Worm (Caenorhabditis elegans): ENCODE results near the gene mrck-1.

mrck-1 gene

ce11 chrV:6224494-6224959, 42.6 kb downstream of the mrck-1 start:
- TF ChIP-seq nhr-11 (tag; optimal IDR thresholded peaks at IDR 0.05) = peak; percentile 90
- no peak for TF ChIP-seq ceh-9 (tag; optimal IDR thresholded peaks at IDR 0.05)
- peak; percentile 78 for TF ChIP-seq fkh-2 (tag; optimal IDR thresholded peaks at IDR 0.05)
- TF ChIP-seq jun-1 (tag; optimal IDR thresholded peaks at IDR 0.05) = peak; percentile 95
- peak; percentile 85 for TF ChIP-seq skn-1 (tag; optimal IDR thresholded peaks at IDR 0.05)
- peak; percentile 95 for TF ChIP-seq egl-27 (tag; optimal IDR thresholded peaks at IDR 0.05)
- TF ChIP-seq ceh-16 (tag; optimal IDR thresholded peaks at IDR 0.05) = peak; percentile 51
- TF ChIP-seq nhr-67 (tag; optimal IDR thresholded peaks at IDR 0.05) = no peak
- TF ChIP-seq daf-12 (tag; optimal IDR thresholded peaks at IDR 0.05) = no peak
- peak; percentile 98 for TF ChIP-seq egl-5 (tag; optimal IDR thresholded peaks at IDR 0.05)
- peak; percentile 99 for TF ChIP-seq unc-62 (GFP tag; optimal IDR thresholded peaks at IDR 0.05)
- peak; percentile 5 for TF ChIP-seq fos-1 (tag; optimal IDR thresholded peaks at IDR 0.05)
- peak; percentile 69 for TF ChIP-seq zag-1 (tag; optimal IDR thresholded peaks at IDR 0.05)
- peak; percentile 94 for TF ChIP-seq nhr-23 (tag; optimal IDR thresholded peaks at IDR 0.05)
- TF ChIP-seq aly-2 (tag; optimal IDR thresholded peaks at IDR 0.05) = no peak
- TF ChIP-seq lin-15B (tag; optimal IDR thresholded peaks at IDR 0.05) = peak; percentile 71
- TF ChIP-seq nfya-1 (tag; optimal IDR thresholded peaks at IDR 0.05; ENCODE audit: insufficient read depth) = peak; percentile 97
- peak; percentile 87 for TF ChIP-seq hmg-11 (tag; optimal IDR thresholded peaks at IDR 0.05)
- peak; percentile 89 for TF ChIP-seq tbx-2 (tag; optimal IDR thresholded peaks at IDR 0.05)
- peak; percentile 95 for TF ChIP-seq nhr-25 (tag; optimal IDR thresholded peaks at IDR 0.05)
- TF ChIP-seq ztf-4 (tag; optimal IDR thresholded peaks at IDR 0.05) = peak; percentile 91
- TF ChIP-seq nhr-77 (tag; optimal IDR thresholded peaks at IDR 0.05) = no peak
- peak; percentile 97 for TF ChIP-seq pha-4 (tag; optimal IDR thresholded peaks at IDR 0.05)
- TF ChIP-seq elt-3 (tag; optimal IDR thresholded peaks at IDR 0.05) = peak in 1 of 3 experiments; percentile 34
- TF ChIP-seq nhr-43 (tag; optimal IDR thresholded peaks at IDR 0.05; ENCODE audit: poor library complexity, severe bottlenecking) = peak; percentile 88
- peak; percentile 97 for TF ChIP-seq fkh-10 (GFP tag; optimal IDR thresholded peaks at IDR 0.05)
- peak; percentile 93 for TF ChIP-seq lsy-12 (tag; optimal IDR thresholded peaks at IDR 0.05)
- no peak for TF ChIP-seq ztf-11 (tag; optimal IDR thresholded peaks at IDR 0.05)
- no peak for TF ChIP-seq nhr-237 (tag; optimal IDR thresholded peaks at IDR 0.05)
- no peak for TF ChIP-seq mml-1 (tag; optimal IDR thresholded peaks at IDR 0.05)
- TF ChIP-seq snpc-4 (tag; optimal IDR thresholded peaks at IDR 0.05) = peak; percentile 73
- TF ChIP-seq nhr-12 (tag; optimal IDR thresholded peaks at IDR 0.05) = no peak
- TF ChIP-seq ama-1 (optimal IDR thresholded peaks at IDR 0.05) = peak; percentile 98
- peak; percentile 97 for TF ChIP-seq lin-39 (tag; optimal IDR thresholded peaks at IDR 0.05)
- peak; percentile 68 for TF ChIP-seq nhr-76 (tag; optimal IDR thresholded peaks at IDR 0.05)
- no peak for TF ChIP-seq ZK546.5 (tag; optimal IDR thresholded peaks at IDR 0.05)
- peak; percentile 91 for TF ChIP-seq elt-2 (tag; optimal IDR thresholded peaks at IDR 0.05)
- peak; percentile 81 for TF ChIP-seq elt-1 (tag; optimal IDR thresholded peaks at IDR 0.05)
- no peak for TF ChIP-seq nhr-28 (tag; optimal IDR thresholded peaks at IDR 0.05)
- TF ChIP-seq ceh-82 (tag; optimal IDR thresholded peaks at IDR 0.05) = peak; percentile 16
- TF ChIP-seq unc-39 (tag; optimal IDR thresholded peaks at IDR 0.05) = peak; percentile 56
- TF ChIP-seq mdl-1 (tag; optimal IDR thresholded peaks at IDR 0.05) = peak; percentile 93
- peak; percentile 7 to 78 for TF ChIP-seq eor-1 (tag; optimal IDR thresholded peaks at IDR 0.05)
- peak; percentile 62 for TF ChIP-seq R02D3.7 (tag; optimal IDR thresholded peaks at IDR 0.05)
- peak; percentile 89 for TF ChIP-seq ceh-28 (tag; optimal IDR thresholded peaks at IDR 0.05)
- peak; percentile 61 for TF ChIP-seq sea-2 (GFP tag; optimal IDR thresholded peaks at IDR 0.05)
- TF ChIP-seq pqm-1 (tag; optimal IDR thresholded peaks at IDR 0.05) = peak; percentile 69

ce11 chrV:6224019-6224335, 43.1 kb downstream of the mrck-1 start:
- TF ChIP-seq ztf-4 (tag; optimal IDR thresholded peaks at IDR 0.05) = no peak
- TF ChIP-seq zag-1 (tag; optimal IDR thresholded peaks at IDR 0.05) = no peak
- TF ChIP-seq tbx-2 (tag; optimal IDR thresholded peaks at IDR 0.05) = no peak
- peak; percentile 79 for TF ChIP-seq ama-1 (optimal IDR thresholded peaks at IDR 0.05)
- no peak for TF ChIP-seq mdl-1 (tag; optimal IDR thresholded peaks at IDR 0.05)
